Worm (Caenorhabditis elegans): ENCODE results near the gene R11D1.12.
A peak's percentile ranks its signal among the peaks of the same experiment; 100 is the strongest.

The R11D1.12 gene

DNA sequence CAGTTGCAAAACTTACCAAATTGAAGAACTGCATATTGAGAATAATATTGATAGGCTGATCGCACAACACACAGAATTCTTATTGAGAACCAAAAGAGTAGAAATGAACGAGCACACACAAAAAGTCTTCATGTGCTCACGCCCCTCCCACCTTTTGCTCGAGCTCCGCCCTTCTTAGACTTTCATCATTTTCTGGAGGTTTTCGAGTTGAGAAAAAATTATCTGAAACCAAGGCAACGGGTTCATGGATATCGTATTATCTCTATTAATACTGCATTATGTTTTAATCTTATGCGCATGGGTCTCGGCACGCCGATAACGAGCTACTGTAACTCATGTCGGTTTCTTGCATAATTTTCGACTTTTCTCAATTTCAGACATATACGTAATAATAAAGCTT lies at the start of gene R11D1.12:
R11D1.12 (minus strand) TSS at position 101 of the 400 bp plus-strand sequence.
- no peak for TF ChIP-seq tbx-2 (tag; optimal IDR thresholded peaks at IDR 0.05)
- no peak for TF ChIP-seq pqm-1 (tag; optimal IDR thresholded peaks at IDR 0.05)
- no peak for TF ChIP-seq nhr-20 (tag; optimal IDR thresholded peaks at IDR 0.05)
- TF ChIP-seq ces-1 (GFP tag; optimal IDR thresholded peaks at IDR 0.05), result no peak
- no peak for TF ChIP-seq ama-1 (optimal IDR thresholded peaks at IDR 0.05)
- TF ChIP-seq unc-62 (GFP tag; optimal IDR thresholded peaks at IDR 0.05), result no peak
- TF ChIP-seq egl-27 (tag; optimal IDR thresholded peaks at IDR 0.05), result no peak
- no peak for TF ChIP-seq lin-39 (tag; optimal IDR thresholded peaks at IDR 0.05)
- no peak for TF ChIP-seq ztf-11 (tag; optimal IDR thresholded peaks at IDR 0.05)
- TF ChIP-seq nhr-28 (tag; optimal IDR thresholded peaks at IDR 0.05), result no peak

DNA sequence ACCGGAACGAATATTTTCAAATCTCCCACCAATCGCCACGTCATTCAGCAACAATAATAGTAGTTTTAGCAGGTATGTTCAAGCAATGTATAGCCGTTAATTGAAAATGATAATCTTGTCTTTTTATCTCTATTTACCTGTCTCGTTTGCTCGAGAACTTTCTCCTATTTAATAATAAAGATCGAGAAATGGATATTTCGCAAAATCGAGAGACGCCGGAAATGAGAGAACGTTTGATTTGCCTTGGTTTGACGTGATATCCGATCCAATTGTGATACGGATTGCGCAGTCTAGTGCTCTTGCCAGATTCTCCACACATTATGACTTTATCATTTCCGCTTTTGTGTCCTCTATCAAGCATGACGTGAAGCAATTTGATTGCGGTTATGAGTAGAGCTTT lies 48.1 kb upstream of the R11D1.12 start:
- TF ChIP-seq ceh-82 (tag; optimal IDR thresholded peaks at IDR 0.05) (no peak), fkh-8 (tag; optimal IDR thresholded peaks at IDR 0.05) (peak; percentile 59), efl-1 (optimal IDR thresholded peaks at IDR 0.05) (no peak), efl-1 (GFP tag; optimal IDR thresholded peaks at IDR 0.05 in 1 of 2) (peak in 1 of 2 experiments; percentile 86)

DNA sequence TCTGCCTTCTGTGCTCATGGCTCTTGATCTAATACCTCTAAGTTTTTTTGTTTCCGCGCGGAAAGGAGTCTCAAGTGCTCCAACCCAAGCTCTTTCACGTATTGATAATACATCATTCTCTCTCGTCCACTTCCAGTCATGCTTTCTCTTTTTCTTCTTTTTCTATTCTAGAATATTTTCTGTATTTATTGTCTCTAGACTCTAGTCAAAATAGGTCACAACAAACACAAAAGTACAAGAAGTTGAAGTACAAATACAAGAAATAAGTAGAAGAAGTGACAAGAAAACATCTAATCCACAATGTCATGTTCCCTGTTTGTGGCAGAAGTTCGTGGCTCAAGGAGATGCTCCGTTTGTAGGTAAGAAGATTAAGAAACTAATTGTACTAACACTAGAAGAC lies 47.4 kb upstream of the R11D1.12 start, which contains the start of gene ZC455.1:
ZC455.1 (plus strand) TSS at position 301 of the 400 bp plus-strand sequence.
- TF ChIP-seq fkh-8 (tag; optimal IDR thresholded peaks at IDR 0.05) (no peak), unc-130 (tag; optimal IDR thresholded peaks at IDR 0.05) (no peak)

DNA sequence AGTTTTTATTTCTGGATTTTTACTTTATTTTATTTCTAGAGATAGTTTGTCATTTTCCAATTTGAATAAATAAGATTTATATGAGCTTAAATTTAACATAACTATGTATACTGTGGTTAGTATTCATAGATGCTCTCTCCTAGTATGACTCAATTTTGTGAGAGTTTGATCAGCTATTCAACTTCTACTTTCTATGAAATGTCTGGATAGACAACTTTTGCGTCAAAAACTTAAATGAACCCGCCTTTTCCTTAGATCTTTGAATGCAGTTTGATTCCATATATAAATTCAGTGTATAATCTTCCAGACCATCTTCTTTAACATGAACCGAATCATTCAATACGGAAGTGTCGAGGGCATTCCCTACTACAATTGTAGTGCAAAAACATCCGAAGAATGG lies 43.2 kb upstream of the R11D1.12 start, which contains the start of gene srt-43:
srt-43 (plus strand) TSS at position 301 of the 400 bp plus-strand sequence.
- TF ChIP-seq snpc-4 (tag; optimal IDR thresholded peaks at IDR 0.05) (no peak), blmp-1 (tag; optimal IDR thresholded peaks at IDR 0.05) (no peak), swsn-7 (tag; optimal IDR thresholded peaks at IDR 0.05) (no peak), nhr-85 (tag) (no peak), ceh-63 (GFP tag; optimal IDR thresholded peaks at IDR 0.05) (no peak), ztf-11 (tag; optimal IDR thresholded peaks at IDR 0.05) (no peak), pax-3 (tag; optimal IDR thresholded peaks at IDR 0.05) (no peak), ceh-88 (GFP tag; IDR thresholded peaks at IDR 0.05) (no peak), alr-1 (tag; optimal IDR thresholded peaks at IDR 0.05; ENCODE audit: borderline replicate concordance) (no peak), lin-14 (GFP tag; optimal IDR thresholded peaks at IDR 0.05) (no peak), rnt-1 (tag; optimal IDR thresholded peaks at IDR 0.05) (no peak), zag-1 (tag; optimal IDR thresholded peaks at IDR 0.05) (no peak), C34B4.2 (tag; optimal IDR thresholded peaks at IDR 0.05) (no peak), ceh-90 (tag; optimal IDR thresholded peaks at IDR 0.05) (no peak), unc-86 (tag; optimal IDR thresholded peaks at IDR 0.05) (no peak), egl-27 (tag; optimal IDR thresholded peaks at IDR 0.05) (no peak)

ce11 chrV:12763291-12763995 lies 37.6 kb upstream of the R11D1.12 start, which contains the start of the genes abcf-1 and scc-3:
abcf-1 (minus strand) TSS chrV:12763375.
scc-3 (plus strand) TSS chrV:12763945.
- no peak for TF ChIP-seq grh-1 (GFP tag; IDR thresholded peaks at IDR 0.05)
- TF ChIP-seq lin-13 (GFP tag; optimal IDR thresholded peaks at IDR 0.05), result no peak
- peak; percentile 53 for TF ChIP-seq mep-1 (tag; optimal IDR thresholded peaks at IDR 0.05)
- no peak for TF ChIP-seq pqm-1 (tag; optimal IDR thresholded peaks at IDR 0.05)
- no peak for TF ChIP-seq C34B4.2 (tag; optimal IDR thresholded peaks at IDR 0.05)
- TF ChIP-seq egl-27 (tag; optimal IDR thresholded peaks at IDR 0.05), result no peak
- TF ChIP-seq hlh-17 (GFP tag; optimal IDR thresholded peaks at IDR 0.05; ENCODE audit: borderline replicate concordance), result no peak
- TF ChIP-seq efl-3 (GFP tag; optimal IDR thresholded peaks at IDR 0.05), result no peak
- TF ChIP-seq dsc-1 (tag; optimal IDR thresholded peaks at IDR 0.05), result no peak
- peak; percentile 6 for TF ChIP-seq unc-130 (tag; optimal IDR thresholded peaks at IDR 0.05)
- peak; percentile 38 for TF ChIP-seq nhr-20 (tag; optimal IDR thresholded peaks at IDR 0.05)
- TF ChIP-seq ceh-90 (tag; optimal IDR thresholded peaks at IDR 0.05), result no peak
- no peak for TF ChIP-seq sox-4 (tag; optimal IDR thresholded peaks at IDR 0.05)
- TF ChIP-seq lin-35 (GFP tag; optimal IDR thresholded peaks at IDR 0.05), result peak; percentile 45 to 71
- TF ChIP-seq F16B12.6 (tag; optimal IDR thresholded peaks at IDR 0.05), result peak; percentile 84
- TF ChIP-seq nhr-90 (tag; optimal IDR thresholded peaks at IDR 0.05; ENCODE audit: poor library complexity), result no peak
- TF ChIP-seq ztf-4 (tag; optimal IDR thresholded peaks at IDR 0.05), result no peak
- TF ChIP-seq nhr-47 (tag; optimal IDR thresholded peaks at IDR 0.05), result peak; percentile 21
- peak; percentile 5 for TF ChIP-seq C16A3.4 (tag; optimal IDR thresholded peaks at IDR 0.05)
- no peak for TF ChIP-seq ama-1 (optimal IDR thresholded peaks at IDR 0.05)
- peak; percentile 32 for TF ChIP-seq swsn-7 (tag; optimal IDR thresholded peaks at IDR 0.05)
- no peak for TF ChIP-seq pag-3 (tag; optimal IDR thresholded peaks at IDR 0.05; ENCODE audit: borderline replicate concordance, insufficient read depth)
- TF ChIP-seq rnt-1 (tag; optimal IDR thresholded peaks at IDR 0.05), result peak; percentile 25
- TF ChIP-seq zag-1 (tag; optimal IDR thresholded peaks at IDR 0.05), result no peak
- TF ChIP-seq unc-86 (tag; optimal IDR thresholded peaks at IDR 0.05), result no peak

Data from whole organism, L1 larva.